Fruit fly (Drosophila melanogaster): ENCODE results near the gene CG5282.

CG5282 gene

DNA sequence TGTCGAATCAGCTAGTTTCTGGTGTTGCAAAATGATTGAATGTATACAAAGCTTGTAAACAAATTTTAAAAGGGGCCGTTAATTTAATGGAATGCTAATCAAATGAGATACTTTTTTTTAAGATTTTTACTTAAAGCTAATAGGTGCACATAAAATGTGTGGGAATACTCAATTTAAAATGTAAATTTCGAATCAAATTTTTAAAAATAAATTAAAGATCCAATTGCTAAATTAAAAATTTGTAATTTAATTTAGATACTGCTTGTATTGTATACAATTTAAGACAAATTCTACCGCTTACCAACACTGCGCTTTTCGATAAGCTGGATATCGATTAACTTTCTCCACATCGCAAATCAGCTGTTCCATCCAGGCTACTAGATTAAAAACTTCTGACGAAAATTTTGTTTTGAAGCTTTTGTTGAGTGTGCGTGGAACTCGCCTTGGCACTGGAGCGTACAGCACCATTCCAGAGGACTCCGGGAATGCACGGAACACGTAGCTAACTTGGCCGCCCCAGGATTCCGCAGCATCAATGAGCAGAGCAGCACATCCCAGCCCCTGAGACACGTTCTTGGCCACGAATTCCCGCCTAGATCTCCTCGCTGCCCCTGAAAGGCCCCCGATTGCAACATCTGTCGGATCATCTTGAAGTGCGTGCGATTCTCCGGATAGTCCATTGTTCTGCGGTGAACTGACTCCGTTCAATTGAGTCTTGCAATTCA lies 41.6 kb downstream of the CG5282 start, which contains the start of the genes CG5498 and fbl (continued):
- TF ChIP-seq CG7357 (GFP tag; IDR thresholded peaks at IDR 0.05) (no peak), bbx (GFP tag; IDR thresholded peaks at IDR 0.05; ENCODE audit: partially characterized antibody) (no peak), chm (GFP tag; IDR thresholded peaks at IDR 0.05) (no peak), CG18476 (GFP tag; optimal IDR thresholded peaks at IDR 0.05) (peak; percentile 56), CG43689 (GFP tag; IDR thresholded peaks at IDR 0.05) (no peak), Hmr (GFP tag; optimal IDR thresholded peaks at IDR 0.05) (peak; percentile 78), ci (GFP tag; IDR thresholded peaks at IDR 0.05) (no peak), CG11456 (GFP tag; IDR thresholded peaks at IDR 0.05) (no peak), CG9215 (GFP tag; IDR thresholded peaks at IDR 0.05) (no peak), gce (GFP tag; IDR thresholded peaks at IDR 0.05) (no peak), gsb (GFP tag; IDR thresholded peaks at IDR 0.05) (no peak), Dp (GFP tag; optimal IDR thresholded peaks at IDR 0.05) (peak; percentile 38), MBD-R2 (GFP tag; IDR thresholded peaks at IDR 0.05) (peak; percentile 75), Fer1 (GFP tag; optimal IDR thresholded peaks at IDR 0.05) (peak; percentile 52), slp2 (GFP tag; optimal IDR thresholded peaks at IDR 0.05) (no peak), Rx (GFP tag; IDR thresholded peaks at IDR 0.05) (no peak), Hr3 (GFP tag; optimal IDR thresholded peaks at IDR 0.05) (peak; percentile 64), cwo (GFP tag; optimal IDR thresholded peaks at IDR 0.05) (peak; percentile 33), CG10209 (GFP tag; optimal IDR thresholded peaks at IDR 0.05) (peak; percentile 45), Rfx (GFP tag; IDR thresholded peaks at IDR 0.05) (peak; percentile 64), lilli (GFP tag; optimal IDR thresholded peaks at IDR 0.05) (peak; percentile 83), CG32767 (GFP tag; IDR thresholded peaks at IDR 0.05) (no peak), CG12942 (GFP tag; optimal IDR thresholded peaks at IDR 0.05) (peak; percentile 38), CG15696 (tag; optimal IDR thresholded peaks at IDR 0.05) (peak; percentile 61), ab (GFP tag; optimal IDR thresholded peaks at IDR 0.05) (no peak), Sry-β (GFP tag; optimal IDR thresholded peaks at IDR 0.05) (no peak), Ada2b (GFP tag; IDR thresholded peaks at IDR 0.05) (no peak), Blimp-1 (GFP tag; optimal IDR thresholded peaks at IDR 0.05) (peak; percentile 63), CG3163 (GFP tag; optimal IDR thresholded peaks at IDR 0.05) (no peak), cg (GFP tag; optimal IDR thresholded peaks at IDR 0.05) (no peak), Sin3A (optimal IDR thresholded peaks at IDR 0.05) (no peak), ATbp (GFP tag; optimal IDR thresholded peaks at IDR 0.05) (no peak), zfh2 (GFP tag; optimal IDR thresholded peaks at IDR 0.05) (peak; percentile 45), CG4820 (GFP tag; optimal IDR thresholded peaks at IDR 0.05) (peak; percentile 50), mld (GFP tag; IDR thresholded peaks at IDR 0.05; ENCODE audit: partially characterized antibody) (peak; percentile 54; the same call in 1 of the 3 replicates), CG6272 (GFP tag; IDR thresholded peaks at IDR 0.05) (no peak), CG15269 (tag; optimal IDR thresholded peaks at IDR 0.05) (peak; percentile 60), CG7271 (tag; optimal IDR thresholded peaks at IDR 0.05) (peak; percentile 1), NFAT (GFP tag; IDR thresholded peaks at IDR 0.05) (peak; percentile 38; the same call in 1 of the 2 replicates), disco-r (GFP tag; optimal IDR thresholded peaks at IDR 0.05) (no peak), CG13287 (GFP tag; IDR thresholded peaks at IDR 0.05; ENCODE audit: partially characterized antibody) (peak; percentile 52; the same call in 1 of the 2 replicates), pnt (GFP tag; optimal IDR thresholded peaks at IDR 0.05) (no peak), CG7839 (tag; optimal IDR thresholded peaks at IDR 0.05) (peak; percentile 74), Max (GFP tag; optimal IDR thresholded peaks at IDR 0.05) (peak; percentile 77), CG6654 (GFP tag; optimal IDR thresholded peaks at IDR 0.05) (no peak), wdn (GFP tag; IDR thresholded peaks at IDR 0.05) (no peak), stc (GFP tag; IDR thresholded peaks at IDR 0.05) (0 out of 2 replicates have a peak, but pooled peaks have one; percentile 29), MESR4 (GFP tag; optimal IDR thresholded peaks at IDR 0.05) (peak; percentile 60), NK7.1 (GFP tag; optimal IDR thresholded peaks at IDR 0.05) (no peak), CG8765 (GFP tag; IDR thresholded peaks at IDR 0.05) (no peak)

All from whole organism, embryonic.